Fruit fly (Drosophila melanogaster) whole organism, embryonic: ENCODE results near the gene CG1024.

ENCODE experiments used
- Abd-B ChIP-seq: fragments of 200-800 bp; sonication (Bioruptor generic); optimal IDR thresholded peaks from 2 replicates; lab custom pipeline; 2018; ENCODE audit warnings: missing biosample characterization, mild to moderate bottlenecking, missing genetic modification characterization, moderate library complexity
- Bgb ChIP-seq: fragments of 200-800 bp; sonication (Bioruptor generic); IDR thresholded peaks from 2 replicates; pipeline ENCODE4 v1.3.6; 2022; ENCODE audit warnings: missing biosample characterization, missing genetic modification characterization; ENCODE audit not compliant: partially characterized antibody
- CG11247 ChIP-seq: fragments of 200-800 bp; sonication (Bioruptor generic); IDR thresholded peaks from 2 replicates; pipeline ENCODE4 v1.3.6; 2022; ENCODE audit warnings: missing biosample characterization, missing genetic modification characterization
- CG11456 ChIP-seq: fragments of 200-800 bp; sonication (Bioruptor generic); IDR thresholded peaks from 3 replicates; pipeline ENCODE4 v1.3.6; 2022; ENCODE audit warnings: missing biosample characterization, missing genetic modification characterization
- CG11696 ChIP-seq: fragments of 200-800 bp; sonication (Bioruptor generic); IDR thresholded peaks from 2 replicates; pipeline ENCODE4 v1.3.6; 2022; ENCODE audit warnings: missing biosample characterization, missing genetic modification characterization
- CG12391 ChIP-seq: fragments of 200-800 bp; sonication (Bioruptor generic); optimal IDR thresholded peaks from 3 replicates; lab custom pipeline; 2018; ENCODE audit warnings: missing biosample characterization, mild to moderate bottlenecking, missing genetic modification characterization, moderate library complexity
- CG14014 ChIP-seq: fragments of 200-800 bp; sonication (Bioruptor generic); IDR thresholded peaks from 2 replicates; pipeline ENCODE4 v1.3.6; 2022; ENCODE audit warnings: missing biosample characterization, missing genetic modification characterization
- CG15011 ChIP-seq: fragments of 200-800 bp; sonication (Bioruptor generic); optimal IDR thresholded peaks from 3 replicates; lab custom pipeline; 2018; ENCODE audit warnings: missing biosample characterization, mild to moderate bottlenecking, missing genetic modification characterization
- CG15514 ChIP-seq: fragments of 200-800 bp; sonication (Bioruptor generic); optimal IDR thresholded peaks from 3 replicates; lab custom pipeline; 2017; ENCODE audit warnings: missing biosample characterization, missing genetic modification characterization, mild to moderate bottlenecking, moderate library complexity, missing genetic modification reagents
- CG1647 ChIP-seq: fragments of 200-800 bp; sonication (Bioruptor generic); optimal IDR thresholded peaks from 3 replicates; lab custom pipeline; 2016; ENCODE audit warnings: missing biosample characterization, missing genetic modification characterization
- CG18599 ChIP-seq: fragments of 200-800 bp; sonication (Bioruptor generic); optimal IDR thresholded peaks from 3 replicates; lab custom pipeline; 2017; ENCODE audit warnings: missing biosample characterization, missing genetic modification characterization, mild to moderate bottlenecking, moderate library complexity, missing genetic modification reagents
- CG30403 ChIP-seq: fragments of 200-800 bp; sonication (Bioruptor generic); optimal IDR thresholded peaks from 3 replicates; lab custom pipeline; 2016; ENCODE audit warnings: missing biosample characterization, missing genetic modification characterization
- CG33557 ChIP-seq: fragments of 200-800 bp; sonication (Bioruptor generic); optimal IDR thresholded peaks from 2 replicates; lab custom pipeline; 2019; ENCODE audit warnings: missing biosample characterization, mild to moderate bottlenecking, missing genetic modification characterization, moderate library complexity
- CG34422 ChIP-seq: fragments of 200-800 bp; sonication (Bioruptor generic); IDR thresholded peaks from 3 replicates; pipeline ENCODE4 v1.3.6; 2022; ENCODE audit warnings: missing biosample characterization, missing genetic modification characterization
- CG4424 ChIP-seq: fragments of 200-800 bp; sonication (Bioruptor generic); optimal IDR thresholded peaks from 3 replicates; lab custom pipeline; 2016; ENCODE audit warnings: missing biosample characterization, missing genetic modification characterization
- CG4707 ChIP-seq: fragments of 200-800 bp; sonication (Bioruptor generic); optimal IDR thresholded peaks from 2 replicates; lab custom pipeline; 2018; ENCODE audit warnings: missing biosample characterization, mild to moderate bottlenecking, missing genetic modification characterization, moderate library complexity
- CG8765 ChIP-seq: fragments of 200-800 bp; sonication (Bioruptor generic); IDR thresholded peaks from 2 replicates; pipeline ENCODE4 v1.3.6; 2022; ENCODE audit warnings: missing biosample characterization, missing genetic modification characterization
- CG9817 ChIP-seq: fragments of 200-800 bp; sonication (Bioruptor generic); optimal IDR thresholded peaks from 2 replicates; lab custom pipeline; 2018; ENCODE audit warnings: missing biosample characterization, mild to moderate bottlenecking, missing genetic modification characterization, moderate library complexity
- D ChIP-seq, 2 experiments: fragments of 200-800 bp in 1 of 2; fragments of >200 bp in 1 of 2; sonication (Bioruptor generic) in 1 of 2; optimal IDR thresholded peaks; 2 replicates in 1 of 2; 3 replicates in 1 of 2; lab custom pipeline; 2017; ENCODE audit warnings: mild to moderate bottlenecking in 1 of 2, missing biosample characterization in 1 of 2, missing genetic modification characterization in 1 of 2, missing genetic modification reagents in 1 of 2
- Dfd ChIP-seq, 2 experiments: fragments of >200 bp; optimal IDR thresholded peaks; 2 replicates each; lab custom pipeline; 2017; ENCODE audit warnings: missing biosample characterization in 2 of 2, missing genetic modification characterization in 2 of 2
- Dip3 ChIP-seq: fragments of 200-800 bp; sonication (Bioruptor generic); optimal IDR thresholded peaks from 3 replicates; lab custom pipeline; 2016; ENCODE audit warnings: missing biosample characterization, missing genetic modification characterization
- Dp ChIP-seq: fragments of 200-800 bp; sonication (Bioruptor generic); optimal IDR thresholded peaks from 2 replicates; lab custom pipeline; 2018; ENCODE audit warnings: missing biosample characterization, mild to moderate bottlenecking, missing genetic modification characterization, moderate library complexity
- HLH4C ChIP-seq: fragments of 200-800 bp; sonication (Bioruptor generic); IDR thresholded peaks from 3 replicates; pipeline ENCODE4 v1.3.6; 2022; ENCODE audit warnings: missing biosample characterization, missing genetic modification characterization; ENCODE audit not compliant: partially characterized antibody
- Hand ChIP-seq: fragments of 200-800 bp; sonication (Bioruptor generic); optimal IDR thresholded peaks from 2 replicates; lab custom pipeline; 2017; ENCODE audit warnings: mild to moderate bottlenecking, missing biosample characterization, missing genetic modification reagents, missing genetic modification characterization
- Med ChIP-seq: fragments of 200-800 bp; sonication (Bioruptor generic); peaks from one replicate; lab custom pipeline; 2016; ENCODE audit warnings: missing biosample characterization, missing genetic modification characterization, mild to moderate bottlenecking, inconsistent platforms, moderate library complexity
- NFAT ChIP-seq: fragments of 200-800 bp; sonication (Bioruptor generic); IDR thresholded peaks from 2 replicates; pipeline ENCODE4 v1.3.6; 2022; ENCODE audit warnings: missing biosample characterization, missing genetic modification characterization
- Sox100B ChIP-seq: fragments of 200-800 bp; sonication (Bioruptor generic); optimal IDR thresholded peaks from 3 replicates; lab custom pipeline; 2018; ENCODE audit warnings: missing biosample characterization, mild to moderate bottlenecking, missing genetic modification characterization
- Sry-δ ChIP-seq: fragments of 200-800 bp; sonication (Bioruptor generic); optimal IDR thresholded peaks from 2 replicates; lab custom pipeline; 2016; ENCODE audit warnings: missing biosample characterization, missing genetic modification characterization
- ato ChIP-seq: fragments of 200-800 bp; sonication (Bioruptor generic); IDR thresholded peaks from 2 replicates; pipeline ENCODE4 v1.3.6; 2022; ENCODE audit warnings: missing biosample characterization, missing genetic modification characterization; ENCODE audit not compliant: partially characterized antibody
- bbx ChIP-seq: fragments of 200-800 bp; sonication (Bioruptor generic); IDR thresholded peaks from 2 replicates; pipeline ENCODE4 v1.3.6; 2022; ENCODE audit warnings: missing biosample characterization, missing genetic modification characterization; ENCODE audit not compliant: partially characterized antibody
- cg ChIP-seq: fragments of 200-800 bp; sonication (Bioruptor generic); optimal IDR thresholded peaks from 3 replicates; lab custom pipeline; 2019; ENCODE audit warnings: missing biosample characterization, mild to moderate bottlenecking, missing genetic modification characterization, moderate library complexity
- fu2 ChIP-seq: fragments of 200-800 bp; sonication (Bioruptor generic); optimal IDR thresholded peaks from 2 replicates; lab custom pipeline; 2016; ENCODE audit warnings: missing biosample characterization, missing genetic modification characterization
- gsb-n ChIP-seq: fragments of 200-800 bp; sonication (Bioruptor generic); optimal IDR thresholded peaks from 3 replicates; lab custom pipeline; 2018; ENCODE audit warnings: missing biosample characterization, mild to moderate bottlenecking, missing genetic modification characterization
- gt ChIP-seq: fragments of 200-800 bp; sonication (Bioruptor generic); IDR thresholded peaks from 2 replicates; pipeline ENCODE4 v1.3.6; 2022; ENCODE audit warnings: missing biosample characterization, missing genetic modification characterization
- insv ChIP-seq, 2 experiments: fragments of 200-800 bp; sonication (Bioruptor generic); optimal IDR thresholded peaks; 3 replicates each; lab custom pipeline; 2016 to 2018; ENCODE audit warnings: missing biosample characterization in 2 of 2, missing genetic modification characterization in 2 of 2
- lov ChIP-seq, 2 experiments: fragments of 200-800 bp in 1 of 2; fragments of >200 bp in 1 of 2; sonication (Bioruptor generic) in 1 of 2; IDR thresholded peaks in 1 of 2; optimal IDR thresholded peaks in 1 of 2; 2 replicates in 1 of 2; 3 replicates in 1 of 2; pipeline versions ENCODE4 v1.3.6 to Lab custom; 2017 to 2022; ENCODE audit warnings: missing biosample characterization in 1 of 2, missing genetic modification characterization in 1 of 2
- nerfin-2 ChIP-seq: fragments of 200-800 bp; sonication (Bioruptor generic); IDR thresholded peaks from 2 replicates; pipeline ENCODE4 v1.3.6; 2022; ENCODE audit warnings: missing biosample characterization, missing genetic modification characterization; ENCODE audit not compliant: partially characterized antibody
- onecut ChIP-seq: fragments of 200-800 bp; sonication (Bioruptor generic); IDR thresholded peaks from 2 replicates; pipeline ENCODE4 v1.3.6; 2022; ENCODE audit warnings: missing biosample characterization, missing genetic modification characterization
- psq ChIP-seq: fragments of 200-800 bp; sonication (Bioruptor generic); optimal IDR thresholded peaks from 2 replicates; lab custom pipeline; 2017; ENCODE audit warnings: missing biosample characterization, missing genetic modification characterization
- sens ChIP-seq: fragments of 200-800 bp; sonication (Bioruptor generic); peaks from one replicate; lab custom pipeline; 2016; ENCODE audit warnings: missing biosample characterization, missing genetic modification characterization
- sna ChIP-seq: fragments of 200-800 bp; sonication (Bioruptor generic); IDR thresholded peaks from 2 replicates; pipeline ENCODE4 v1.3.6; 2022; ENCODE audit warnings: missing biosample characterization, missing genetic modification characterization; ENCODE audit not compliant: partially characterized antibody
- sr ChIP-seq: fragments of 200-800 bp; sonication (Bioruptor generic); IDR thresholded peaks from 3 replicates; pipeline ENCODE4 v1.3.6; 2022; ENCODE audit warnings: missing biosample characterization, missing genetic modification characterization
- stc ChIP-seq: fragments of 200-800 bp; sonication (Bioruptor generic); IDR thresholded peaks from 2 replicates; pipeline ENCODE4 v1.3.6; 2022; ENCODE audit warnings: missing biosample characterization, missing genetic modification characterization
- sug ChIP-seq: fragments of 200-800 bp; optimal IDR thresholded peaks from 2 replicates; lab custom pipeline; 2019; ENCODE audit warnings: missing biosample characterization, mild to moderate bottlenecking, missing genetic modification characterization, moderate library complexity
- zen ChIP-seq: fragments of 200-800 bp; sonication (Bioruptor generic); optimal IDR thresholded peaks from 3 replicates; lab custom pipeline; 2018; ENCODE audit warnings: missing biosample characterization, mild to moderate bottlenecking, missing genetic modification characterization, moderate library complexity

CG1024 gene

DNA sequence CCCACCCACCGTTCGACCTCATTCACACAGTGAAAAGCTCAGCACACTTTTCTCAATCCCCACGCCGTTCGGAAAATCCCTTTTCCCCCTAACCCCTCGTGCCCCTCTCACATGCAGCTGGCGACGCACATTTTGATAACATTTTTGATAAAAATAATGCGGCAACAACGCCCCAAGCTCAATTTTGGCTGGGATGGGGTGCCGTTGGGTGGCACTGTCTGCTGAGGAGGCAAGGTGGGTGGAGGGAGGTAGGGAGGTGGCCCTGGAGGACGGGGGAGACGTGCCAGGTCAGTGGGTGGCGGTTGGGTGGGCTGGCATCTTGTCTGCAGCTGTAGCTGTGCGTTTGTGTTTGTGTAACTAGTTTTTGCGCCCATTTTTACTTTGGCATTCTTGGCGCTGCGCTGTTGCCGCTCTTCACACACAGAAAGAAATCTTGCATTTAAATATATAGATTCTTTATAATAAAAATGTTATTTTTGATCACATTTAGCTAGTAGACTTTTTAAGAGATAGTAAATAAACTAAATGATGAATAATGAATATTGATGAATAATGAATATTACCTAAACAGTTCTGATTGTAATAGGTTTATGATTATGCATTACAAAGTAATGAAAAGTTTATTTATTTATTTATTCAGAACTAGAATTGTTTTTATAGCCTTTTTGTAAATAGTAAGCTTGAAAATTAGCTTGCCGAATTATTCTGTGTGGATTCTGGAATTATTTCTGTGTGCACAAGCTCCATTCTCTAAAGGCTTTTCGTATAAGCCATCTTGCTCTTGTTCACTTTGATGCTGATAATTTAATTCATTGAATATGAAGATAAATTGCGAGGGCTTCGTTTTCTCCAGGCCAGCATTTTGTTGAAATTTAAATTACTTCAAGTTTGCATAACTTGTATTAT, 34.6 kb upstream of the CG1024 start (continued):
- TF ChIP-seq sug (tag; lab: Kevin White, UChicago) (peak; percentile 13), D (optimal IDR thresholded peaks at IDR 0.05; lab: Kevin White, UChicago) (no peak), D (GFP tag; optimal IDR thresholded peaks at IDR 0.05; lab: Kevin White, UChicago) (peak; percentile 17), gsb-n (tag; lab: Kevin White, UChicago) (peak; percentile 40), Sox100B (GFP tag; lab: Kevin White, UChicago) (peak; percentile 39), CG12391 (tag; lab: Kevin White, UChicago) (peak; percentile 51), gt (no peak), CG1647 (GFP tag; lab: Kevin White, UChicago) (no peak), HLH4C (no peak), CG14014 (no peak), Hand (GFP tag; lab: Kevin White, UChicago) (peak; percentile 25), sens (GFP tag; lab: Kevin White, UChicago) (peak; percentile 74), CG11696 (GFP tag; lab: Robert Waterston, UW) (no peak), Bgb (peak; percentile 34; the same call in 1 of the 2 replicates), Med (GFP tag; lab: Kevin White, UChicago) (peak; percentile 12), CG4424 (GFP tag; lab: Kevin White, UChicago) (peak; percentile 39), CG11247 (GFP tag; lab: Robert Waterston, UW) (no peak), CG30403 (GFP tag; lab: Kevin White, UChicago) (peak; percentile 55), nerfin-2 (GFP tag; lab: Robert Waterston, UW) (0 out of 2 replicates have a peak, but pooled peaks have one; percentile 26), cg (GFP tag; lab: Kevin White, UChicago) (no peak), NFAT (GFP tag; lab: Robert Waterston, UW) (no peak)

DNA sequence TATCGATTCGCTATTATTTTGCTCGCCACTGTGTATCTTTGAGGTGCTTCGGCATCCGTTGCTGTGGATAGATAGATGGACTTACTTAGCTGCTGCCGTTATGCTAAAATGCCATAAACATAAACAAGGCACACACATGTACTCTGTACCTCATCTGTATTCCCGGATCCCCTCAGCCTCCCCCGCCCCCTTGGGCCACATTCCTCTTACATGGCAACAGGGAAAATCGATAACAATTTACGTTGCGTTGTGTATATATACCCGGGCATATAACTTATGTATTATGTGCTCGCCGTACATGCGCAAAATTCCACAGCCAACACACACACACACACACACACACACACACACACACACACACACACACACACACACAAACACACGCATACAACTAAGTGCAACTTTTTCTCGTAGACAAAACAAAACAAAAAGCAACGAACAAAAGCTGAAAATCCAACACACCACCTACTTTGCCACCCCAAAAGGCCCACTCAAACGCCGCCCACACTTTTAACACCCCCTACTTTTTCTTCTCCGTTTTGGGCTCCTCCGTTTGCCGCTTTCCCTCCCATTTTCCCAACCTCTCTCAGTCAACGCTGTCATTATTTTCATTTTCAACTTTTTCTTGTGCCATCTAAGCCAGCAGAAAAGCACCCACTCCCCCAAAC, 33.8 kb upstream of the CG1024 start:
- TF ChIP-seq Abd-B (GFP tag; lab: Kevin White, UChicago) (no peak), sr (GFP tag; lab: Robert Waterston, UW) (peak; percentile 53; the same call in 2 of the 3 replicates), psq (GFP tag; lab: Kevin White, UChicago) (peak; percentile 60), HLH4C (no peak), Dp (GFP tag; lab: Kevin White, UChicago) (no peak), bbx (GFP tag; lab: Robert Waterston, UW) (no peak), CG8765 (GFP tag; lab: Robert Waterston, UW) (no peak), Dfd (GFP tag; optimal IDR thresholded peaks at IDR 0.05; lab: Kevin White, UChicago) (peak in 1 of 2 experiments; percentile 44), Sry-δ (GFP tag; lab: Kevin White, UChicago) (no peak), CG34422 (GFP tag; lab: Robert Waterston, UW) (no peak), zen (no peak), CG15514 (GFP tag; lab: Kevin White, UChicago) (no peak), CG15011 (GFP tag; lab: Kevin White, UChicago) (no peak), fu2 (GFP tag; lab: Kevin White, UChicago) (no peak), onecut (GFP tag; lab: Robert Waterston, UW) (peak; percentile 97), CG4707 (GFP tag; lab: Kevin White, UChicago) (no peak), insv (GFP tag; optimal IDR thresholded peaks at IDR 0.05; lab: Kevin White, UChicago) (no peak), Dip3 (GFP tag; lab: Kevin White, UChicago) (no peak), stc (no peak), ato (GFP tag; lab: Robert Waterston, UW) (no peak), CG11456 (GFP tag; lab: Robert Waterston, UW) (no peak), sens (GFP tag; lab: Kevin White, UChicago) (peak; percentile 0), sna (no peak), CG9817 (tag; lab: Kevin White, UChicago) (no peak), CG33557 (GFP tag; lab: Kevin White, UChicago) (no peak), lov (optimal IDR thresholded peaks at IDR 0.05; lab: Kevin White, UChicago) (no peak), lov (GFP tag; IDR thresholded peaks at IDR 0.05; lab: Robert Waterston, UW) (no peak), CG18599 (GFP tag; lab: Kevin White, UChicago) (peak; percentile 4)
